Worm (Caenorhabditis elegans) whole organism, L2 larva: ENCODE data around the gene C24A8.6.

ENCODE experiments used
- R02D3.7 ChIP-seq: fragments of 150-350 bp; optimal IDR thresholded peaks from 2 replicates; lab custom pipeline; 2014; ENCODE audit warnings: missing biosample characterization, missing genetic modification characterization
- Y55F3AM.14 ChIP-seq: fragments of 200-800 bp; sonication (Bioruptor generic); optimal IDR thresholded peaks from 2 replicates; lab custom pipeline; 2018; ENCODE audit warnings: mild to moderate bottlenecking, missing genetic modification characterization, missing compliant biosample characterization
- alr-1 ChIP-seq: fragments of 150-350 bp; optimal IDR thresholded peaks from 2 replicates; lab custom pipeline; 2014; ENCODE audit warnings: missing biosample characterization, missing genetic modification characterization
- aly-2 ChIP-seq: fragments of 150-350 bp; optimal IDR thresholded peaks from 2 replicates; lab custom pipeline; 2014; ENCODE audit warnings: missing biosample characterization, missing genetic modification characterization
- ama-1 ChIP-seq: fragments of 150-350 bp; optimal IDR thresholded peaks from 2 replicates; lab custom pipeline; 2018; ENCODE audit warnings: inconsistent platforms
- ceh-16 ChIP-seq: fragments of 150-350 bp; optimal IDR thresholded peaks from 2 replicates; lab custom pipeline; 2014; ENCODE audit warnings: missing biosample characterization, missing genetic modification characterization
- crh-2 ChIP-seq: sonication (generic microtip); optimal IDR thresholded peaks from 2 replicates; lab custom pipeline; 2017; ENCODE audit warnings: missing biosample characterization, missing genetic modification characterization
- dmd-4 ChIP-seq: sonication (generic microtip); optimal IDR thresholded peaks from 2 replicates; lab custom pipeline; 2017; ENCODE audit warnings: missing biosample characterization, missing genetic modification characterization
- egl-27 ChIP-seq: sonication (generic microtip); optimal IDR thresholded peaks from 3 replicates; lab custom pipeline; 2017; ENCODE audit warnings: missing biosample characterization, missing genetic modification reagents, missing genetic modification characterization
- elt-1 ChIP-seq: fragments of 150-350 bp; optimal IDR thresholded peaks from 2 replicates; lab custom pipeline; 2014; ENCODE audit warnings: missing biosample characterization, missing genetic modification characterization
- elt-3 ChIP-seq: sonication (generic microtip); optimal IDR thresholded peaks from 2 replicates; lab custom pipeline; 2017; ENCODE audit warnings: missing biosample characterization, missing genetic modification characterization
- fos-1 ChIP-seq: fragments of 150-350 bp; optimal IDR thresholded peaks from 2 replicates; lab custom pipeline; 2014; ENCODE audit warnings: missing biosample characterization, missing genetic modification characterization
- gmeb-1 ChIP-seq: fragments of 150-350 bp; optimal IDR thresholded peaks from 2 replicates; lab custom pipeline; 2014; ENCODE audit warnings: missing biosample characterization, missing genetic modification characterization
- lin-11 ChIP-seq: fragments of 150-350 bp; sonication (generic microtip); optimal IDR thresholded peaks from 2 replicates; lab custom pipeline; 2014; ENCODE audit warnings: missing biosample characterization, missing genetic modification characterization, inconsistent platforms, mixed read lengths
- lin-13 ChIP-seq: fragments of 150-350 bp; optimal IDR thresholded peaks from 2 replicates; lab custom pipeline; 2014; ENCODE audit warnings: missing biosample characterization, missing genetic modification reagents, missing genetic modification characterization
- lsy-2 ChIP-seq, 2 experiments: fragments of 150-350 bp in 1 of 2; sonication (generic microtip) in 1 of 2; optimal IDR thresholded peaks; 2 replicates each; lab custom pipeline; 2014 to 2017; ENCODE audit warnings: missing biosample characterization in 2 of 2, missing genetic modification characterization in 2 of 2
- mab-5 ChIP-seq: fragments of 150-350 bp; optimal IDR thresholded peaks from 2 replicates; lab custom pipeline; 2014; ENCODE audit warnings: missing biosample characterization, missing genetic modification characterization
- mbf-1 ChIP-seq: sonication (generic microtip); optimal IDR thresholded peaks from 2 replicates; lab custom pipeline; 2017; ENCODE audit warnings: missing biosample characterization, missing genetic modification characterization
- mdl-1 ChIP-seq, 2 experiments: fragments of 150-350 bp in 1 of 2; sonication (generic microtip) in 1 of 2; optimal IDR thresholded peaks; 2 replicates each; lab custom pipeline; 2017; ENCODE audit warnings: missing biosample characterization in 2 of 2, missing genetic modification characterization in 2 of 2
- nhr-11 ChIP-seq: fragments of 150-350 bp; optimal IDR thresholded peaks from 2 replicates; lab custom pipeline; 2014; ENCODE audit warnings: missing biosample characterization, missing genetic modification characterization
- nhr-129 ChIP-seq: fragments of 150-350 bp; optimal IDR thresholded peaks from 2 replicates; lab custom pipeline; 2014; ENCODE audit warnings: missing biosample characterization, missing genetic modification characterization
- nhr-21 ChIP-seq: fragments of 150-350 bp; optimal IDR thresholded peaks from 2 replicates; lab custom pipeline; 2014; ENCODE audit warnings: missing biosample characterization, missing genetic modification characterization
- nhr-25 ChIP-seq: fragments of 150-350 bp; sonication (generic microtip); optimal IDR thresholded peaks from 3 replicates; lab custom pipeline; 2014; ENCODE audit warnings: missing biosample characterization, missing genetic modification characterization
- nhr-6 ChIP-seq: fragments of 150-350 bp; optimal IDR thresholded peaks from 2 replicates; lab custom pipeline; 2014; ENCODE audit warnings: missing biosample characterization, missing genetic modification characterization
- nhr-77 ChIP-seq: fragments of 150-350 bp; optimal IDR thresholded peaks from 2 replicates; lab custom pipeline; 2014; ENCODE audit warnings: missing biosample characterization, missing genetic modification characterization
- peb-1 ChIP-seq: fragments of 150-350 bp; optimal IDR thresholded peaks from 2 replicates; lab custom pipeline; 2014; ENCODE audit warnings: missing biosample characterization, missing genetic modification characterization
- skn-1 ChIP-seq: sonication (generic microtip); optimal IDR thresholded peaks from 2 replicates; lab custom pipeline; 2017; ENCODE audit warnings: missing biosample characterization, missing genetic modification characterization
- sma-3 ChIP-seq: sonication (generic microtip); optimal IDR thresholded peaks from 2 replicates; lab custom pipeline; 2016; ENCODE audit warnings: missing genetic modification reagents, missing genetic modification characterization, missing compliant biosample characterization
- sma-9 ChIP-seq, 2 experiments: fragments of 150-350 bp in 1 of 2; sonication (generic microtip) in 1 of 2; optimal IDR thresholded peaks; 2 replicates each; lab custom pipeline; 2014 to 2016; ENCODE audit warnings: missing genetic modification characterization in 2 of 2, mild to moderate bottlenecking in 1 of 2, missing biosample characterization in 1 of 2, missing compliant biosample characterization in 1 of 2, missing genetic modification reagents in 1 of 2, moderate library complexity in 1 of 2
- snpc-4 ChIP-seq: fragments of 150-350 bp; optimal IDR thresholded peaks from 2 replicates; lab custom pipeline; 2014; ENCODE audit warnings: missing biosample characterization, missing genetic modification characterization
- unc-39 ChIP-seq: fragments of 150-350 bp; optimal IDR thresholded peaks from 2 replicates; lab custom pipeline; 2014; ENCODE audit warnings: missing biosample characterization, missing genetic modification characterization
- unc-55 ChIP-seq: fragments of 150-350 bp; sonication (generic microtip); optimal IDR thresholded peaks from 3 replicates; lab custom pipeline; 2014; ENCODE audit warnings: missing biosample characterization, missing genetic modification reagents, missing genetic modification characterization
- unc-62 ChIP-seq: fragments of 150-350 bp; optimal IDR thresholded peaks from 2 replicates; lab custom pipeline; 2014; ENCODE audit warnings: missing biosample characterization, missing genetic modification reagents, missing genetic modification characterization
- zag-1 ChIP-seq: fragments of 150-350 bp; optimal IDR thresholded peaks from 2 replicates; lab custom pipeline; 2014; ENCODE audit warnings: missing biosample characterization, missing genetic modification characterization
- ztf-1 ChIP-seq: fragments of 200-800 bp; sonication (Bioruptor generic); conservative IDR thresholded peaks from 2 replicates; pipeline ENCODE4 v1.3.6; 2022; ENCODE audit warnings: missing genetic modification characterization, missing compliant biosample characterization

C24A8.6 gene

ce11 chrX:4357467-4357866 lies 25.3 kb upstream of the C24A8.6 start, which contains the start of gene F14H12.6:
Gene F14H12.6 (minus strand): TSS chrX:4357567.
- TF ChIP-seq sma-9 (GFP tag; optimal IDR thresholded peaks at IDR 0.05; lab: Kevin White, UChicago) (no peak), sma-9 (tag; optimal IDR thresholded peaks at IDR 0.05; lab: Kevin White, UChicago) (no peak), crh-2 (tag; lab: Kevin White, UChicago) (no peak), elt-1 (tag; lab: Kevin White, UChicago) (no peak), mdl-1 (tag; optimal IDR thresholded peaks at IDR 0.05; lab: Kevin White, UChicago) (no peak), unc-55 (GFP tag; lab: Kevin White, UChicago) (no peak), lin-13 (GFP tag; lab: Kevin White, UChicago) (no peak)

ce11 chrX:4353318-4353717 lies 21.1 kb upstream of the C24A8.6 start, which contains the start of gene col-165:
Gene col-165 (plus strand): TSS chrX:4353618.
- no peak for TF ChIP-seq skn-1 (tag; lab: Kevin White, UChicago)
- no peak for TF ChIP-seq crh-2 (tag; lab: Kevin White, UChicago)
- no peak for TF ChIP-seq R02D3.7 (tag; lab: Kevin White, UChicago)
- no peak for TF ChIP-seq nhr-25 (tag; lab: Kevin White, UChicago)
- no peak for TF ChIP-seq nhr-11
- TF ChIP-seq sma-3 (GFP tag; lab: Kevin White, UChicago): no peak
- TF ChIP-seq nhr-77 (tag; lab: Kevin White, UChicago): no peak
- no peak for TF ChIP-seq ama-1
- no peak for TF ChIP-seq snpc-4
- no peak for TF ChIP-seq mbf-1 (tag; lab: Kevin White, UChicago)
- TF ChIP-seq zag-1 (tag; lab: Kevin White, UChicago): no peak
- TF ChIP-seq peb-1 (tag; lab: Kevin White, UChicago): no peak
- TF ChIP-seq nhr-21 (tag; lab: Kevin White, UChicago): no peak
- TF ChIP-seq fos-1 (tag; lab: Kevin White, UChicago): no peak
- no peak for TF ChIP-seq elt-1 (tag; lab: Kevin White, UChicago)
- no peak for TF ChIP-seq unc-55 (GFP tag; lab: Kevin White, UChicago)
- no peak for TF ChIP-seq lin-11 (tag; lab: Kevin White, UChicago)

ce11 chrX:4350198-4350597 lies 18.0 kb upstream of the C24A8.6 start, which contains the start of gene F14H12.2:
Gene F14H12.2 (plus strand): TSS chrX:4350498.
- no peak for TF ChIP-seq unc-62 (GFP tag; lab: Kevin White, UChicago)
- TF ChIP-seq gmeb-1: no peak
- no peak for TF ChIP-seq elt-3 (tag; lab: Kevin White, UChicago)
- no peak for TF ChIP-seq nhr-129 (tag; lab: Kevin White, UChicago)
- no peak for TF ChIP-seq peb-1 (tag; lab: Kevin White, UChicago)
- TF ChIP-seq zag-1 (tag; lab: Kevin White, UChicago): no peak
- TF ChIP-seq egl-27: no peak
- no peak for TF ChIP-seq sma-3 (GFP tag; lab: Kevin White, UChicago)
- no peak for TF ChIP-seq ztf-1
- TF ChIP-seq lin-13 (GFP tag; lab: Kevin White, UChicago): no peak
- no peak for TF ChIP-seq mab-5
- TF ChIP-seq mdl-1 (tag; optimal IDR thresholded peaks at IDR 0.05; lab: Kevin White, UChicago): no peak
- TF ChIP-seq nhr-6: no peak
- no peak for TF ChIP-seq aly-2 (tag; lab: Kevin White, UChicago)
- TF ChIP-seq Y55F3AM.14 (GFP tag; lab: Kevin White, UChicago): no peak
- no peak for TF ChIP-seq lin-11 (tag; lab: Kevin White, UChicago)
- TF ChIP-seq alr-1 (tag; lab: Kevin White, UChicago): no peak
- no peak for TF ChIP-seq dmd-4
- TF ChIP-seq crh-2 (tag; lab: Kevin White, UChicago): no peak
- no peak for TF ChIP-seq elt-1 (tag; lab: Kevin White, UChicago)
- TF ChIP-seq, all 48 proteins: peak for 0

ce11 chrX:4343915-4344314 lies 11.7 kb upstream of the C24A8.6 start, which contains the start of gene F14H12.3:
Gene F14H12.3 (plus strand): TSS chrX:4344215.
- TF ChIP-seq nhr-25 (tag; lab: Kevin White, UChicago) (no peak), lsy-2 (tag; optimal IDR thresholded peaks at IDR 0.05; lab: Kevin White, UChicago) (no peak), gmeb-1 (no peak), unc-39 (no peak), zag-1 (tag; lab: Kevin White, UChicago) (no peak), skn-1 (tag; lab: Kevin White, UChicago) (no peak), ceh-16 (tag; lab: Kevin White, UChicago) (no peak)
